Worm (Caenorhabditis elegans): ENCODE data around the gene lips-7.

DNA sequence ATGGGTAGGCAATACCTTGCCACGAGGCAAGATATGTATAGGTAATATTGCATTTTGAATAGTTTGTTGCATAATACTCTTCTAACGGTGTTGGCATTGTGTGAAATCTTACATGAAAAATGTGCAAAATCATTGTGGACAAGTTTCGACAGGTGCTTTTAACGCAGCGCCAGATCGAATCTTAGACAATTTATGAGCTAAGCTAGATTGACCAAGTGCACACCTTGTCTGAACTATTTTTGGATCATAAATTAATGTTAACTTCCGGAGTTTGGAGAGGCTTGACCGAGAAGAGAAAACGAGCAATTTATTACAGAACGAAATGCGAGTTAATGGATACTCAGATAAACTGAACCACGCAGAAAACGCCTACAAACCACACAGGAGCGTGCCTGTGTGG, 42.4 kb upstream of the lips-7 start, which contains the start of gene srh-105:
- TF ChIP-seq blmp-1 (tag; optimal IDR thresholded peaks at IDR 0.05) (no peak), unc-39 (tag; optimal IDR thresholded peaks at IDR 0.05) (no peak), pha-4 (tag; optimal IDR thresholded peaks at IDR 0.05) (no peak), unc-62 (GFP tag; optimal IDR thresholded peaks at IDR 0.05) (no peak), mep-1 (tag; optimal IDR thresholded peaks at IDR 0.05) (no peak), nhr-12 (tag; optimal IDR thresholded peaks at IDR 0.05) (no peak), nhr-28 (tag; optimal IDR thresholded peaks at IDR 0.05) (no peak)

Measured in whole organism, mixed stage, embryonic.